Worm (Caenorhabditis elegans): ENCODE data around the gene ckk-1.

ckk-1 gene

DNA sequence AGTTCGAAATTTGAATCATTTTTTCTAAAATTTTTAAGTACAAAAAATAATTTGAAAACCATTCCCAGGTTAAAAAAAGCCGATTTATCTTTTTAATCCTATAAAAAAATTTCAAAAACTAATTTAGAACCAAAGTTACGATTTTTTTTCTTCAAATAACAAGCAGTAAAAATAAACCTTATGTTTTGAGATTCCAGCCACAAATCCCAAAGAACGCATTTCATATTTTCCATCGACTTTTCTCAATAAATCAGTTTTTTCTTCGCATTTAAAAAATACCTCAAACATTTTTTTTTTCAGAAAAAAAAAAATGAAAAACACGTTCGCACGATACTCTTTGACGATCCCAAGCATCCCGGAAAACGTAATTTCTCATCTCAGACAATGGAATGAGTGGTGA is at the start of gene ckk-1:
ckk-1 (plus strand) TSS at position 301 of the 400 bp plus-strand sequence.
- TF ChIP-seq W03F9.2 (tag; optimal IDR thresholded peaks at IDR 0.05), result no peak
- TF ChIP-seq him-1 (tag; optimal IDR thresholded peaks at IDR 0.05), result no peak
- no peak for TF ChIP-seq dao-5 (tag; optimal IDR thresholded peaks at IDR 0.05)

DNA sequence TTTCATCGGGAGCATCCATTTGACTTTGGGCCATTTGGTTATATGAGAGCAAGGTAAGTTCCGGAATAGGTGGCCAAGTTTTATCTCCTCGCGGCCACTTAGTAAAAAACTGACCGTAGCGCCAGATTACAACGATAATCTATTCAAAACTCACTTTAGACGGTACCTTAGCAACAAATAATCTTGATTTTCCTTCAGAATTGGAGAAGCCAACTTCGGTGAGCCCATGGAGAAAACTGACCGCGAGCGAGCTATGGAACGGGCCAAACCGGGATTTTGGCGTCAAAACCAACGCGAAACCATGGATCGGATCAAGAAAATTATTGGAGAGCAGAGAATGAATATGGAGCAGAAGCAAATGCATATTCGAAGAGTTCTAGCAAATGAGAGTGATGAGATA is 49.6 kb upstream of the ckk-1 start:
- TF ChIP-seq him-1 (tag; optimal IDR thresholded peaks at IDR 0.05), result no peak
- no peak for TF ChIP-seq dao-5 (tag; optimal IDR thresholded peaks at IDR 0.05)
- TF ChIP-seq W03F9.2 (tag; optimal IDR thresholded peaks at IDR 0.05), result no peak

DNA sequence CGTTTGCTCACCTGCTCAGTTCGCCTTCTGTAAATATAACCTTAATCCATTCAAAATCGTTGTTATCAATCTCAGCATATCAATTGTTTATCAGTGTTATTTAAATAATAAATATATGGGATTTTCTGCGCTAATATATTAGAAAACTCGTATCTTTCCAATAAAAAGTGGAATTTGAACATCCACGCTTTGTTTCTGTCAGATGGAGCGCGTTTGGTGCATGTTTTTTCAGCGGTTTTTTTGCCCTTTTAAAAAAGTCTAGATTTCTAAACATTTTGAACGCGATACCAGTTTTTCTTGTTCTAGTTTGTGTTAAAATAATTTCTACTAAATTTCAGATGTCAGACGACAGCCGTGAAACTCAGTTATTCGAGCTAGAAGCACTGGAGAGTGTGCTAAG is 48.4 kb upstream of the ckk-1 start, which contains the start of gene F56D2.2:
F56D2.2 (plus strand) TSS at position 339 of the 400 bp plus-strand sequence.
- TF ChIP-seq dao-5 (tag; optimal IDR thresholded peaks at IDR 0.05), result no peak
- TF ChIP-seq him-1 (tag; optimal IDR thresholded peaks at IDR 0.05), result no peak
- no peak for TF ChIP-seq W03F9.2 (tag; optimal IDR thresholded peaks at IDR 0.05)

DNA sequence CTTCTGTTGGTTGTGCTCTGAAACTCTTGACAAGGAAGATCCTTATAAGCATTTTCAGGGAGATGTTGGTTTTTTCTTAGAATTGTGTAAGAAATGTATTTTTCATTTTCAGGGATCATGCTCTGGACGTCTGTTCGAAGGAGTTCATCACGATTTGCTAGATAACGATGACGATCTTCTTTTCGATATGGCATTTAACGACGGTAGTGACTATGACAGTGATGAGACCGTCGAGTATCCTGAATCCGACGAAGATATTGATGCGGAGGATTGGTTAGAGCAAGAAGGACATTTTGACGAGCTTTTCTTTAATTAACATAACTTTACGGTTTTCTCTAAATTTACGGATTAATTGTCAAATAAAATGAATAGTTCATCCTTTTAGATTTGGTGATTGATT is 46.5 kb upstream of the ckk-1 start:
- TF ChIP-seq dao-5 (tag; optimal IDR thresholded peaks at IDR 0.05) (no peak), W03F9.2 (tag; optimal IDR thresholded peaks at IDR 0.05) (no peak), him-1 (tag; optimal IDR thresholded peaks at IDR 0.05) (no peak)

DNA sequence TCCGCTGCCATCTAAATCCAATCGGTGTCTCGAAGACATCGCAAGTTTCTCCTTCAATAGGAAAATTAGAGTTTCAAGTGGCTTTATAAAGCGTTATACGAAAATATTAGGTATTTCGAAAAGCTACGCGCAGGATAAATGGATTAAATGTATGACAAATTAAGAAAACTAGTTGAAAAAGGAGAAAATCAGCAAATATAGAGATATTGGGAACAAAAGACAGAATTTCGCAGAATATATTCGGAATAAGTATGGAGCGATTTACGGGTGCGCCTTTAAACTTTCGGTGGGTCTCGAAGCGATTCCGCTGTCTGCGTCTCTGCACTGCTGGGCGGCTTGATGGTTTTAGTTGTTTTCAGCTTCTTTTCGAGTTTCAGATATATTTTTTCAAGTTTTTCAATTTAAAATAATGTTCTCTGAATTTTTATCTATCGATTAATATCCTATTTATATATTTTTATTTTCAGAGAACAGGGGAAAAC is 43.6 kb upstream of the ckk-1 start, which contains the start of the genes ddx-15 and ucr-1:
ddx-15 (minus strand) TSS at position 51 of the 482 bp plus-strand sequence.
ucr-1 (plus strand) TSS at position 468 of the 482 bp plus-strand sequence.
- TF ChIP-seq him-1 (tag; optimal IDR thresholded peaks at IDR 0.05) (no peak), W03F9.2 (tag; optimal IDR thresholded peaks at IDR 0.05) (peak; percentile 66)

DNA sequence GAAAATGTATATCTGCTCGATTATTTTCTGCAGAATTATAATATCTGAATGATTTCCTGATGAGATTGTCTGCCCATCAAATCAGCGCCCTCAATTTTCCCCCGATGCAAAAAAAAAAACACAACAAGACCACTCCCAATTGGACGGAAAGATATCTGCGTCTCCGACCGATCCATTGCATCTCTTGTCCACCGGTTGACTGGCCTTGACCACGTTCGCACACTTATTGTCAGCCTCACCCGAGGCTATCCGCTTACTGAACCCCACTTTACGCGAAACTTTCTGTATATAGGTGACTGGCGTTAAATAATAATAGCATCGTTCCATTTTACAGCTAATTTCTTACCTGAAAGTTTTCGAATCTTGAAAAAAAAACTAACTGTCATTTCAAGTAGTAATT is 40.9 kb upstream of the ckk-1 start:
- TF ChIP-seq dao-5 (tag; optimal IDR thresholded peaks at IDR 0.05) (no peak), him-1 (tag; optimal IDR thresholded peaks at IDR 0.05) (no peak), W03F9.2 (tag; optimal IDR thresholded peaks at IDR 0.05) (no peak)

DNA sequence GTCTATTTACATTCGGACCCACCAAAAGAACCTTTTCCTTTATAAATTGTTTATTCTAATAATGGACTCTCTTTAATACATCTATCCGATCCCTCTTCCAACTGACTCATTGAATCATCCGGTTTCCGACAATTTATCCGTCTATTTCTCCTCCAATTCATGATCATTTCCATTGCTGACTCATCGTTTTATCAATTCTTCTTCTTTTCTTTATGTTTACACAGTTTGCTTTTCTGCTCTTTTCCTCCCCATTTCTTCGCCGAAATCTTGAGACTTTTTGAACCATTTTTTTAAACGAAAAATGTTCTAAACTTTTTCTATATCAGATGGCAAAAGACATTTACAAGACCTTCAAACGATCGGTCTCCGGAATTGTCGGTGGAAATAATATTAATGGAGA is 39.8 kb upstream of the ckk-1 start, which contains the start of gene ced-6:
ced-6 (plus strand) TSS at position 327 of the 400 bp plus-strand sequence.
- TF ChIP-seq dao-5 (tag; optimal IDR thresholded peaks at IDR 0.05) (no peak), him-1 (tag; optimal IDR thresholded peaks at IDR 0.05) (no peak), W03F9.2 (tag; optimal IDR thresholded peaks at IDR 0.05) (no peak)

DNA sequence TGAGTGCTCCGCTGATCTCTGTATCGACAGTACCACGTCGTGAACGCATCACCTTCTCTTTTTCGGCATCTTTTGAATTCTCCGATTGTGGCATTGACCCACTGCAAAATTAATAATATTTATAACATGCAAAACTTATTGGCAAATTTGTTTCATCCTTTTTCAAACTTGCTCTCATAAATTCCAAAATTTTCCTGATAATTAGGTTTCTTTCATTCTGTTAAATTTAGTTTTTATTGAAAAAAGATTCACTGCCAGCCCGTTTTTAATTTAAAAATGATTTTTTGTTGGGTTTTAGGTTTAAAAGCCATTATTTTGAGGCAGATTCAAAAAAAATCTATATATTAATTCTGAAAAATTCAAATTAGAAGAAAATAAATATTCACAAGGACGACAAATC is 35.3 kb upstream of the ckk-1 start, which contains the start of gene wdr-37:
wdr-37 (minus strand) TSS at position 101 of the 400 bp plus-strand sequence.
- TF ChIP-seq W03F9.2 (tag; optimal IDR thresholded peaks at IDR 0.05) (no peak), dao-5 (tag; optimal IDR thresholded peaks at IDR 0.05) (no peak), him-1 (tag; optimal IDR thresholded peaks at IDR 0.05) (no peak)

DNA sequence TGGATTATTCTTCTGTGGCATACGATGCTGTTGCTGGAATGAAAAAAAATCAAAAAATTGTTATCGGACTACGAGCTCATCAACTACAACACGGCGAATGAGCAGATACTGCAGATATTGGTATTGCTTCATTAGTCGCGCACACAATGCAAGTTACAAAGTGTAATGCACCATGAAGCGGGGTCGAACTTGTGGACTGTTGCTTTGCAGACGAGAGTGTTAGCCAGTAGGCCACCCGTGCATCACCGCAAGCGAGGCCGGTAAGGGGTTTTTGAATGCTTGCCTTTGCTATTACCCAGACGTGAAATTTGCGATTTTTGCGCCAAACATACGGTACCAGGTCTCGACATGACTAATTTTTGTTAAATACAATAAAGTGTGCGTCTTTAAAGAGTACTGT is 33.3 kb upstream of the ckk-1 start:
- TF ChIP-seq dao-5 (tag; optimal IDR thresholded peaks at IDR 0.05), result peak; percentile 67
- peak; percentile 25 for TF ChIP-seq W03F9.2 (tag; optimal IDR thresholded peaks at IDR 0.05)
- TF ChIP-seq him-1 (tag; optimal IDR thresholded peaks at IDR 0.05), result no peak

DNA sequence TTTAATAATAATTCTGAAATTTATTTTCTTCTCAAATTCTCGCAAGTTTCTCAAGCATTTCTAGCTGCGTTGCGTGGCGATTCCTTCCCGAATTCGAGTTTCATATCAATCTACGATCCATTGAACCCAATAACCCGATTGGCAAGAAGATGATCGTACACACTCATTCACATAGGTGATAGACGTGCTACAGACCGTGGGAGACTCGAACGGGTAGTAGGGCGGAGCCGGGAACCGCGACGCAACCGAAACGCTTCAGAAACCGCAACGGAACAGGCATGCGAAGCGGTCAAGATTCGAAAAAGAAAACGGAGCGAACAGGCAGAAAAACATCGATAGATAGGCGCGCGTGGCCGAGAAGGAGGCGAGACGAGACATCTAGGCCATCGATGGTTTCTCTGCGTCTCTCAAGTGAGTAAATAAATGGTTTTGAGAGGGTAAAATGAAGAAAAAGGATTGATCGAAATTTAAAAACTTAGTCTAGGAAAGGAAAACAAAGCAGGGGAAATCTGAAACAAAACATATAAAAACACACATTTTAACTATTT is 31.8 kb upstream of the ckk-1 start, which contains the start of gene madf-11:
madf-11 (minus strand) TSS at position 51 of the 548 bp plus-strand sequence.
- TF ChIP-seq W03F9.2 (tag; optimal IDR thresholded peaks at IDR 0.05), result no peak
- TF ChIP-seq him-1 (tag; optimal IDR thresholded peaks at IDR 0.05), result no peak
- no peak for TF ChIP-seq dao-5 (tag; optimal IDR thresholded peaks at IDR 0.05)

DNA sequence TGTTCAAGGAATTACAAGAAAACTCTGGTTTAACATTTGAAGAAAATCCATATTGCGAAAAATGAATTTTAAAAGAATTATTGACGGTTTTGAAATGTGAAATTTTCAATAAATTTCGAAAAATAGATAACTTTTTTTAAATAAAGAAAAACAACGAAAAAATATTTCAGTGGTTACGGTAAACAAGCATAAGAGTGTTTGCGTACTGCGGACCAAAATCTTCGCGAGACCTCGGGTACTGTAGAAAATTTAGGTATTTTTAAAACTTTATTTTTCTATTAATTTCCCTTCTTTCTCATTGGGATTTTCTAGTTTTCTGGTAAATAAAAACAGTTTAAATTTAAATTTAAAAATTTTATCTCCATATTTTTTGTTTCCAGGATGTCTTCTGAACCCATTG is 31.2 kb upstream of the ckk-1 start, which contains the start of gene xnd-1:
xnd-1 (plus strand) TSS at position 381 of the 400 bp plus-strand sequence.
- TF ChIP-seq him-1 (tag; optimal IDR thresholded peaks at IDR 0.05), result no peak
- peak; percentile 49 for TF ChIP-seq W03F9.2 (tag; optimal IDR thresholded peaks at IDR 0.05)

DNA sequence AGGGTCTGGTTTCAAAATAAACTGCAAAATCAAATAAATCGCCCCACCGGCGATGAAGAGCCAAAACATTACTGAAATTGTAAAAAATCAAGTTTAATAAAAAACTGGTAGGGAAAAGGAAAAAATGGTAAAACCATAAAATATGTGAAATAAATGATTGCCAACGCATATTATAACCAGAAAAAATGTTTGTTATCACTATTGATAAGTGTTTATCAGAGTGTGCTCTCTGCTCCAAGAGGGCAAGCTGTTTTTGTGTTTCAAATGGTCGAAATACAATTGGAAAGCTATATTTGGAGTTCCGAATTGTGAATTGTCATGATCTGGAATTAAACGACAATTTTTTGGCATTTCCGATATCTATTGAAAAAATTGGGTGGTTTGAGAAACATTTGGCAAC is 25.0 kb upstream of the ckk-1 start, which contains the start of gene C05D2.8:
C05D2.8 (minus strand) TSS at position 71 of the 400 bp plus-strand sequence.
- no peak for TF ChIP-seq dao-5 (tag; optimal IDR thresholded peaks at IDR 0.05)

DNA sequence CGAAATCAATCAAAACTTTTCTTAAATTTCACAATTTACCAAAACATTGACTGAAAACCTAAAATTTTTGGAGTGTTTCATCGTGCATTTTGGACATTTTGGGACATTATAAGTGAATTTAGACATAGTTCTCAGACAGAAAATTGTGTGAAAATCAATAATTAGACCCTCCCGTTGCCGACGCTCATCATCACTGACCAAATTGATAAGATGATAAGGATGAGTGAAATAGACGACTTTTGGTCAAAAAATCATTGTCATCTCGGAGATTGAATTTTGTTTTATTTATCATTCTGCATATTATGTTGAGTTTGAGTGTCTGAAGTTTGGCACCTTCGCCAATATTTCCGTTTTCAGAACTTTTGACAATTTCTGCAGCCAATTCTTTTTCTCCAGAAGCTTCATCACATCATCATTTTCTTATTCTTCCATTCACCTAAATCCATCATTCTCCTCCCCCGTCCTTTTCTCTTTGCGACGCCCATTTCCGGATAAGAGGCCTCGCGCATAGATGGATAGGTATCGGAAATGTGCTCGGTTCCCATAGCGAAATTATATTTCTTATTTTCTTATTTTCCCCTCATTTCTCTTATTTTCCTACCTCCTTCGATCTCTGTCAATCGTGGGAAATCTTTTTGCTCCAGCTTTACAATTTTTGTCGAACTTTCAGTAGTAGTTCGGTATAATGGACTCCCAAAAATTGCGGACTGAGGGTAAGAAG is 23.5 kb upstream of the ckk-1 start, which contains the start of gene bas-1:
bas-1 (plus strand) TSS at position 671 of the 721 bp plus-strand sequence.
- no peak for TF ChIP-seq him-1 (tag; optimal IDR thresholded peaks at IDR 0.05)
- TF ChIP-seq dao-5 (tag; optimal IDR thresholded peaks at IDR 0.05), result no peak
- TF ChIP-seq W03F9.2 (tag; optimal IDR thresholded peaks at IDR 0.05), result no peak

DNA sequence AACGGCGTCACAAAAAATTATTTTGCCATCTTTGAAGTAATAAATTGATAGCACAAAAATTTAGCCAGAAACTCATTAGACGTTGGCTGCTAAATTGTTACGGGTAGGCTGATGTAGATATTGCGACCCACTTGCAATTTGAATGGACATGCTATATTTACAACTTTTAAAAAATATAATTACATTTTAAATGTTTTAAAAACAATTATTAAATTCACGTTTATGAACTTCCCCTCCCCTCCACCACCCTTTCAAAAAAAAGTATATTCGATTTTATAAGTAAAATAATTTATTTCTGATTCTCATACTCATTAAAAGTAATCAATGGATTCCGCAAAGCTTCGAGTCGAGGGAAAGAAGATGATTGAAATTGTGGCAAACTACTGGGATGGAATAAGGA is 20.6 kb upstream of the ckk-1 start, which contains the start of gene basl-1:
basl-1 (plus strand) TSS at position 301 of the 400 bp plus-strand sequence.
- TF ChIP-seq dao-5 (tag; optimal IDR thresholded peaks at IDR 0.05), result no peak
- TF ChIP-seq W03F9.2 (tag; optimal IDR thresholded peaks at IDR 0.05), result no peak
- no peak for TF ChIP-seq him-1 (tag; optimal IDR thresholded peaks at IDR 0.05)
